Worm (Caenorhabditis elegans) whole organism, mixed stage, embryonic: ENCODE results near the gene srx-5.
A peak's percentile ranks its signal among the peaks of the same experiment; 100 is the strongest.

Source experiments
- M03D4.4 ChIP-seq: sonication (generic microtip); optimal IDR thresholded peaks from 2 replicates; lab custom pipeline; 2017; ENCODE audit warnings: mild to moderate bottlenecking, missing genetic modification characterization, missing compliant biosample characterization
- bed-3 ChIP-seq: fragments of 200-800 bp; sonication (Bioruptor generic); optimal IDR thresholded peaks from 3 replicates; lab custom pipeline; 2018; ENCODE audit warnings: mild to moderate bottlenecking, missing genetic modification characterization, moderate library complexity, missing compliant biosample characterization
- blmp-1 ChIP-seq: fragments of 150-350 bp; optimal IDR thresholded peaks from 2 replicates; lab custom pipeline; 2014; ENCODE audit warnings: missing biosample characterization, missing genetic modification characterization
- ceh-39 ChIP-seq: fragments of 150-350 bp; optimal IDR thresholded peaks from 2 replicates; lab custom pipeline; 2014; ENCODE audit warnings: missing biosample characterization, missing genetic modification characterization
- ceh-43 ChIP-seq: fragments of 200-800 bp; sonication (Bioruptor generic); optimal IDR thresholded peaks from 2 replicates; lab custom pipeline; 2018; ENCODE audit warnings: mild to moderate bottlenecking, missing genetic modification characterization, moderate library complexity, missing compliant biosample characterization
- cnd-1 ChIP-seq: fragments of 200-800 bp; sonication (Bioruptor generic); optimal IDR thresholded peaks from 2 replicates; lab custom pipeline; 2018; ENCODE audit warnings: mild to moderate bottlenecking, missing genetic modification characterization, missing compliant biosample characterization
- drap-1 ChIP-seq: fragments of 200-800 bp; sonication (Bioruptor generic); optimal IDR thresholded peaks from 3 replicates; lab custom pipeline; 2018; ENCODE audit warnings: mild to moderate bottlenecking, missing genetic modification characterization, missing compliant biosample characterization
- elt-1 ChIP-seq: sonication (generic microtip); optimal IDR thresholded peaks from 2 replicates; lab custom pipeline; 2017; ENCODE audit warnings: missing genetic modification characterization, mild to moderate bottlenecking, missing compliant biosample characterization, antibody characterized with exemption, moderate library complexity, borderline replicate concordance; ENCODE audit not compliant: insufficient read depth
- elt-3 ChIP-seq: fragments of 150-350 bp; optimal IDR thresholded peaks from 2 replicates; lab custom pipeline; 2014; ENCODE audit warnings: missing biosample characterization, missing genetic modification characterization
- flh-1 ChIP-seq: fragments of 200-800 bp; sonication (Bioruptor generic); optimal IDR thresholded peaks from 2 replicates; lab custom pipeline; 2018; ENCODE audit warnings: mild to moderate bottlenecking, missing genetic modification characterization, moderate library complexity, missing compliant biosample characterization
- ham-2 ChIP-seq: fragments of 200-800 bp; sonication (Bioruptor generic); optimal IDR thresholded peaks from 2 replicates; lab custom pipeline; 2018; ENCODE audit warnings: mild to moderate bottlenecking, missing genetic modification characterization, missing compliant biosample characterization
- hlh-1 ChIP-seq: fragments of 150-350 bp; optimal IDR thresholded peaks from 2 replicates; lab custom pipeline; 2014; ENCODE audit warnings: missing biosample characterization, missing genetic modification reagents, missing genetic modification characterization
- lin-13 ChIP-seq: fragments of 150-350 bp; optimal IDR thresholded peaks from 2 replicates; lab custom pipeline; 2014; ENCODE audit warnings: missing biosample characterization, missing genetic modification characterization
- lin-32 ChIP-seq: fragments of 200-800 bp; sonication (Bioruptor generic); optimal IDR thresholded peaks from 2 replicates; lab custom pipeline; 2018; ENCODE audit warnings: mild to moderate bottlenecking, missing genetic modification characterization, missing compliant biosample characterization
- mab-5 ChIP-seq: fragments of 150-350 bp; optimal IDR thresholded peaks from 2 replicates; lab custom pipeline; 2014; ENCODE audit warnings: missing biosample characterization, missing genetic modification characterization
- mep-1 ChIP-seq: fragments of 150-350 bp; optimal IDR thresholded peaks from 2 replicates; lab custom pipeline; 2017; ENCODE audit warnings: missing biosample characterization, missing genetic modification reagents, missing genetic modification characterization, inconsistent platforms
- mls-2 ChIP-seq: sonication (generic microtip); optimal IDR thresholded peaks from 2 replicates; lab custom pipeline; 2016; ENCODE audit warnings: mild to moderate bottlenecking, missing genetic modification characterization, moderate library complexity, missing compliant biosample characterization
- nhr-12 ChIP-seq: fragments of 150-350 bp; optimal IDR thresholded peaks from 2 replicates; lab custom pipeline; 2014; ENCODE audit warnings: missing biosample characterization, missing genetic modification characterization
- nhr-2 ChIP-seq: fragments of 150-350 bp; optimal IDR thresholded peaks from 2 replicates; lab custom pipeline; 2014; ENCODE audit warnings: missing biosample characterization, missing genetic modification characterization
- nhr-237 ChIP-seq: fragments of 150-350 bp; optimal IDR thresholded peaks from 2 replicates; lab custom pipeline; 2014; ENCODE audit warnings: missing biosample characterization, missing genetic modification characterization
- nhr-76 ChIP-seq: sonication (generic microtip); optimal IDR thresholded peaks from 2 replicates; lab custom pipeline; 2017; ENCODE audit warnings: missing biosample characterization, missing genetic modification characterization
- pha-4 ChIP-seq: fragments of 150-350 bp; optimal IDR thresholded peaks from 2 replicates; lab custom pipeline; 2018; ENCODE audit warnings: missing biosample characterization, missing genetic modification reagents, missing genetic modification characterization
- sem-2 ChIP-seq: fragments of 200-800 bp; sonication (Bioruptor generic); optimal IDR thresholded peaks from 2 replicates; lab custom pipeline; 2018; ENCODE audit warnings: mild to moderate bottlenecking, missing genetic modification characterization, missing compliant biosample characterization
- tbx-8 ChIP-seq: fragments of 200-800 bp; sonication (Bioruptor generic); optimal IDR thresholded peaks from 2 replicates; lab custom pipeline; 2018; ENCODE audit warnings: mild to moderate bottlenecking, missing genetic modification characterization, moderate library complexity, missing compliant biosample characterization
- unc-120 ChIP-seq: sonication (generic microtip); optimal IDR thresholded peaks from 2 replicates; lab custom pipeline; 2017; ENCODE audit warnings: missing genetic modification characterization, missing compliant biosample characterization; ENCODE audit not compliant: poor library complexity, severe bottlenecking
- unc-39 ChIP-seq: fragments of 150-350 bp; optimal IDR thresholded peaks from 2 replicates; lab custom pipeline; 2014; ENCODE audit warnings: missing biosample characterization, missing genetic modification characterization
- unc-62 ChIP-seq: fragments of 150-350 bp; optimal IDR thresholded peaks from 2 replicates; lab custom pipeline; 2014; ENCODE audit warnings: missing biosample characterization, missing genetic modification reagents, missing genetic modification characterization
- zip-8 ChIP-seq: fragments of 150-350 bp; optimal IDR thresholded peaks from 2 replicates; lab custom pipeline; 2014; ENCODE audit warnings: missing biosample characterization, missing genetic modification characterization
- ztf-11 ChIP-seq: fragments of 150-350 bp; optimal IDR thresholded peaks from 2 replicates; lab custom pipeline; 2014; ENCODE audit warnings: missing biosample characterization, missing genetic modification characterization

The srx-5 gene

DNA sequence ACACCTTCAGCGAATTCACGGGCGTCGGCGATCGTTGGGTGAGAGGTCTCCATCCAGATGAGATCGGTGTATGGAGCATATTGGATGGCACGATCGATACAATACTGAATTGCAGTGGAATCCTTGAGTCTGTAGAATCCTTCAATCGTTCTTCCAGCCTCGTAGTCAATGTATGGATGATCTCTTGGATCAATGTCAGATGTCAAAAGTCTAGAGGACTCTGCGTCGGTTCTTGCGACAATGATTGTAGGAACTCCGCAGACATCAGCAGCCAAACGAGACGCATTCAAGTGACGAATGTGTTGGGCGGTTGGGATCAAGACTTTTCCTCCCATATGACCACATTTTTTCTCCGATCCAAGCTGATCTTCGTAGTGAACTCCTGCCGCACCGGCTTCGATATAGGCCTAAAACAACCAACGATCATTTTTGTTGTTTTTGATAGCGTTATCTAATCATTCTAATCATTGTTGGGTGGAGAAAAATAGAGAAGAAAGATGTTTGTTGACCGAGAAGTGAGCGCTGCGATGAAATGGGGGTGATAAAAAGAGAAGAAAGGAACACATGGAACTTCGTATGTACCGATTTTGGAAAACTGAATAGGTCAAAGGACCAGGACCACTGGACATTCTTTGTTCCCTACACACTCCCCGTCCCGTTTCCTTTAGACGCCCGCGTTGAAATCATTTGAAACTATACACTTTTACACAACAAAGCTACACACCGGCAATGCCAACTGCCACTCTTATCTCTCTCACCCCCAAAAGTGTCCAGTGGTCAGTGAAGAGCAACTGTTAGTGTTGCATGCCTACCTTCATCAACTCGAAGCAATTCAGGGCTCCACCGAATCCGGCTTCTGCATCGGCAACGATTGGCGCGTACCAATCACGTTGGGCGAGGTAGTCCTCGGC is 26.9 kb downstream of the srx-5 start:
- TF ChIP-seq flh-1 (no peak), blmp-1 (tag; lab: Kevin White, UChicago) (no peak), mls-2 (tag; lab: Kevin White, UChicago) (no peak), unc-120 (tag; lab: Kevin White, UChicago) (peak; percentile 30), drap-1 (GFP tag; lab: Kevin White, UChicago) (no peak), hlh-1 (tag; lab: Kevin White, UChicago) (peak; percentile 77)

- peak; percentile 72 for TF ChIP-seq unc-120 (tag; lab: Kevin White, UChicago)
- no peak for TF ChIP-seq elt-3 (tag; lab: Kevin White, UChicago)
- TF ChIP-seq unc-62 (GFP tag; lab: Kevin White, UChicago) = peak; percentile 66
- peak; percentile 69 for TF ChIP-seq hlh-1 (tag; lab: Kevin White, UChicago)
- peak; percentile 54 for TF ChIP-seq mab-5 (tag; lab: Kevin White, UChicago)
Observed at ce11 chrV:727484-728351, 27.8 kb downstream of the srx-5 start, which contains the start of the genes icl-1 and srh-2. Gene icl-1, minus strand, starts transcription at chrV:728004. Gene srh-2, plus strand, starts transcription at chrV:728301.

- no peak for TF ChIP-seq ceh-43 (GFP tag; lab: Kevin White, UChicago)
- peak; percentile 2 for TF ChIP-seq hlh-1 (tag; lab: Kevin White, UChicago)
- no peak for TF ChIP-seq zip-8 (tag; lab: Kevin White, UChicago)
- TF ChIP-seq, all 35 proteins: peak for 1
Observed at ce11 chrV:728822-729493, 29.1 kb downstream of the srx-5 start.

- TF ChIP-seq ztf-11 (no peak), unc-62 (GFP tag; lab: Kevin White, UChicago) (no peak), elt-3 (tag; lab: Kevin White, UChicago) (no peak), bed-3 (no peak), drap-1 (GFP tag; lab: Kevin White, UChicago) (no peak), hlh-1 (tag; lab: Kevin White, UChicago) (no peak), blmp-1 (tag; lab: Kevin White, UChicago) (no peak), mep-1 (tag; lab: Kevin White, UChicago) (no peak), sem-2 (GFP tag; lab: Kevin White, UChicago) (no peak), ceh-43 (GFP tag; lab: Kevin White, UChicago) (no peak)
Observed at ce11 chrV:730216-730615, 30.3 kb downstream of the srx-5 start.

ce11 chrV:731330-731729 is 31.5 kb downstream of the srx-5 start:
- TF ChIP-seq zip-8 (tag; lab: Kevin White, UChicago) (no peak), lin-13 (no peak), unc-120 (tag; lab: Kevin White, UChicago) (peak; percentile 91), mls-2 (tag; lab: Kevin White, UChicago) (no peak), mab-5 (tag; lab: Kevin White, UChicago) (no peak), elt-3 (tag; lab: Kevin White, UChicago) (no peak), lin-32 (GFP tag; lab: Kevin White, UChicago) (no peak), tbx-8 (GFP tag; lab: Kevin White, UChicago) (no peak), ceh-39 (tag; lab: Kevin White, UChicago) (no peak), blmp-1 (tag; lab: Kevin White, UChicago) (no peak), ztf-11 (no peak), drap-1 (GFP tag; lab: Kevin White, UChicago) (peak; percentile 11), unc-39 (tag; lab: Kevin White, UChicago) (no peak), mep-1 (tag; lab: Kevin White, UChicago) (no peak), M03D4.4 (peak; percentile 41), elt-1 (tag; lab: Kevin White, UChicago) (no peak), hlh-1 (tag; lab: Kevin White, UChicago) (peak; percentile 98), pha-4 (tag; lab: Kevin White, UChicago) (no peak), ham-2 (GFP tag; lab: Kevin White, UChicago) (no peak), sem-2 (GFP tag; lab: Kevin White, UChicago) (no peak), nhr-76 (tag; lab: Kevin White, UChicago) (no peak), nhr-237 (tag; lab: Kevin White, UChicago) (no peak), unc-62 (GFP tag; lab: Kevin White, UChicago) (peak; percentile 87), cnd-1 (no peak), nhr-2 (tag; lab: Kevin White, UChicago) (peak; percentile 89), bed-3 (no peak), nhr-12 (tag; lab: Kevin White, UChicago) (no peak)
